Comparison of ENCODE assay signal across 1 fruit fly cellular context in the genomic region with DNA sequence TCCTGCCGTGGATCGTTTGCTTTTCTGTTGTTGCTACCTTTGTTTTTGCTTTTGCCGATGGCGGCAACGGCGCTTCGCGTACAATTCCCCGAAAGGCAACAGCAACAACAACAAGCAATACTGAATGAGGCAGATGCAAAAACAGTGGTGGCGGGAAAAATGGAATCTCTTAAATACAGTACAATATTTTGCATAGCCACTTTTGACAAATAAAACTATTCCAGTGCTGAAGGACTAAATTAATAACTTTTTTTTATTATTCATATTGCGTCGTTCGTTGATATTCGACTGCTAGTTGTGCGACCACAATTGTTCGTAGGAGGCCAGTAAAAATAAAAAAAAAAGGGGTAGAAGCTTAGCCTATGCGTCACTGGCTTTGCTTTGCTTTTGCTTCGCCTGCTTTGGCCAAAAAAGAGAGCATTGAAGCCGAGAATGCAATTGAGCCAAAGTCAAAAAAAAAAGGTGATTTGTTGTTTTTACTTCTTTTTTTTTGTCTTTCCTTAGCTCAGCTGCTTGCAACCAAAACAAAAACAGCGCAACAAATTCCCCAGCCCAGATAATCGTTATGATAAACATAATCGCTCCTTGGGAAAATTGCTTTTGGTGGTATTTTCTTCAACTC.
TF ChIP-seq lines count a peak whose summit lies in the region.

No protein-coding gene starts in this region.

TF ChIP-seq in whole organism, embryonic, 481 proteins besides CTCF, POLR2A, EP300 and RAD21 (continued from another document and continues in another):
- TF ChIP-seq insv (GFP tag; optimal IDR thresholded peaks at IDR 0.05; lab: Kevin White, UChicago) (peak in 1 of 2 experiments; percentile 3), sug (tag; optimal IDR thresholded peaks at IDR 0.05; lab: Kevin White, UChicago) (peak; percentile 36), CG4404 (GFP tag; IDR thresholded peaks at IDR 0.05; lab: Robert Waterston, UW) (peak; percentile 69), GATAe (GFP tag; conservative IDR thresholded peaks at IDR 0.05; lab: Robert Waterston, UW) (peak; percentile 30; the same call in 1 of the 2 replicates), Atf-2 (GFP tag; optimal IDR thresholded peaks at IDR 0.05; lab: Kevin White, UChicago) (peak; percentile 55), CG8281 (tag; optimal IDR thresholded peaks at IDR 0.05; lab: Kevin White, UChicago) (peak; percentile 70), CG7963 (GFP tag; IDR thresholded peaks at IDR 0.05; lab: Robert Waterston, UW; ENCODE audit: partially characterized antibody) (no peak), da (GFP tag; optimal IDR thresholded peaks at IDR 0.05; lab: Kevin White, UChicago) (no peak), NC2α (GFP tag; optimal IDR thresholded peaks at IDR 0.05; lab: Kevin White, UChicago) (peak; percentile 59), dimm (GFP tag; IDR thresholded peaks at IDR 0.05; lab: Robert Waterston, UW) (no peak; the same call in 1 of the 2 replicates), Ravus (GFP tag; IDR thresholded peaks at IDR 0.05; lab: Robert Waterston, UW) (peak; percentile 55), CG1602 (GFP tag; optimal IDR thresholded peaks at IDR 0.05; lab: Kevin White, UChicago) (peak; percentile 82), CG17912 (GFP tag; optimal IDR thresholded peaks at IDR 0.05; lab: Kevin White, UChicago) (no peak), jumu (GFP tag; optimal IDR thresholded peaks at IDR 0.05; lab: Kevin White, UChicago) (peak; percentile 72), CG10209 (GFP tag; optimal IDR thresholded peaks at IDR 0.05; lab: Kevin White, UChicago) (peak; percentile 85), ash1 (GFP tag; optimal IDR thresholded peaks at IDR 0.05; lab: Kevin White, UChicago) (peak; percentile 53), Hr3 (GFP tag; optimal IDR thresholded peaks at IDR 0.05; lab: Kevin White, UChicago) (peak; percentile 82), CG30431 (GFP tag; optimal IDR thresholded peaks at IDR 0.05; lab: Kevin White, UChicago) (peak; percentile 76), ci (GFP tag; IDR thresholded peaks at IDR 0.05; lab: Robert Waterston, UW) (peak; percentile 97), vvl (GFP tag; IDR thresholded peaks at IDR 0.05; lab: Robert Waterston, UW) (peak; percentile 92), dm (GFP tag; optimal IDR thresholded peaks at IDR 0.05; lab: Kevin White, UChicago) (peak; percentile 58), seq (GFP tag; IDR thresholded peaks at IDR 0.05; lab: Robert Waterston, UW) (peak; percentile 94), crc (GFP tag; optimal IDR thresholded peaks at IDR 0.05; lab: Kevin White, UChicago) (peak; percentile 68), CG16863 (GFP tag; optimal IDR thresholded peaks at IDR 0.05; lab: Kevin White, UChicago) (peak; percentile 75), Myb (GFP tag; optimal IDR thresholded peaks at IDR 0.05; lab: Kevin White, UChicago) (peak; percentile 61), zfh2 (GFP tag; optimal IDR thresholded peaks at IDR 0.05; lab: Kevin White, UChicago) (peak; percentile 83), PHDP (tag; optimal IDR thresholded peaks at IDR 0.05; lab: Kevin White, UChicago) (peak; percentile 88), CG3838 (GFP tag; optimal IDR thresholded peaks at IDR 0.05; lab: Kevin White, UChicago) (peak; percentile 71), row (GFP tag; IDR thresholded peaks at IDR 0.05; lab: Robert Waterston, UW) (peak; percentile 90), luna (GFP tag; optimal IDR thresholded peaks at IDR 0.05; lab: Kevin White, UChicago) (peak; percentile 42), cwo (GFP tag; optimal IDR thresholded peaks at IDR 0.05; lab: Kevin White, UChicago) (peak; percentile 83), Deaf1 (tag; optimal IDR thresholded peaks at IDR 0.05; lab: Kevin White, UChicago) (peak; percentile 79), odd (GFP tag; optimal IDR thresholded peaks at IDR 0.05; lab: Kevin White, UChicago) (peak; percentile 69), nmo (GFP tag; optimal IDR thresholded peaks at IDR 0.05; lab: Kevin White, UChicago) (peak; percentile 82), CG11696 (GFP tag; IDR thresholded peaks at IDR 0.05; lab: Robert Waterston, UW) (peak; percentile 98), D19B (GFP tag; optimal IDR thresholded peaks at IDR 0.05; lab: Kevin White, UChicago) (peak; percentile 78), ssp (GFP tag; IDR thresholded peaks at IDR 0.05; lab: Robert Waterston, UW) (peak; percentile 78), Mad (GFP tag; optimal IDR thresholded peaks at IDR 0.05; lab: Kevin White, UChicago) (peak; percentile 77), pros (GFP tag; optimal IDR thresholded peaks at IDR 0.05; lab: Kevin White, UChicago) (peak; percentile 46), CG17328 (GFP tag; IDR thresholded peaks at IDR 0.05; lab: Robert Waterston, UW) (peak; percentile 92), yki (optimal IDR thresholded peaks at IDR 0.05; lab: Kevin White, UChicago) (no peak), ara (GFP tag; IDR thresholded peaks at IDR 0.05; lab: Robert Waterston, UW) (peak; percentile 88), ro (GFP tag; IDR thresholded peaks at IDR 0.05; lab: Robert Waterston, UW) (peak; percentile 65), ATbp (GFP tag; optimal IDR thresholded peaks at IDR 0.05; lab: Kevin White, UChicago) (peak; percentile 92), NC2β (GFP tag; optimal IDR thresholded peaks at IDR 0.05; lab: Kevin White, UChicago) (peak; percentile 73), dan (GFP tag; IDR thresholded peaks at IDR 0.05; lab: Robert Waterston, UW) (no peak), CG1647 (GFP tag; optimal IDR thresholded peaks at IDR 0.05; lab: Kevin White, UChicago) (peak; percentile 88), Mes4 (GFP tag; optimal IDR thresholded peaks at IDR 0.05; lab: Kevin White, UChicago) (peak; percentile 65), Bdp1 (GFP tag; optimal IDR thresholded peaks at IDR 0.05; lab: Kevin White, UChicago) (peak; percentile 72), zf30C (GFP tag; optimal IDR thresholded peaks at IDR 0.05; lab: Kevin White, UChicago) (no peak), CG7839 (tag; optimal IDR thresholded peaks at IDR 0.05; lab: Kevin White, UChicago) (peak; percentile 86), CG6689 (GFP tag; IDR thresholded peaks at IDR 0.05; lab: Robert Waterston, UW) (peak; percentile 89), D (optimal IDR thresholded peaks at IDR 0.05; lab: Kevin White, UChicago) (peak; percentile 7), D (GFP tag; optimal IDR thresholded peaks at IDR 0.05; lab: Kevin White, UChicago) (peak; percentile 83), bbx (GFP tag; IDR thresholded peaks at IDR 0.05; lab: Robert Waterston, UW; ENCODE audit: partially characterized antibody) (no peak), CG10267 (tag; optimal IDR thresholded peaks at IDR 0.05; lab: Kevin White, UChicago) (peak; percentile 79), CG14710 (tag; optimal IDR thresholded peaks at IDR 0.05; lab: Kevin White, UChicago) (peak; percentile 70), bsh (GFP tag; optimal IDR thresholded peaks at IDR 0.05; lab: Kevin White, UChicago) (peak; percentile 89 to 99), CG4707 (GFP tag; optimal IDR thresholded peaks at IDR 0.05; lab: Kevin White, UChicago) (peak; percentile 65), CG15073 (GFP tag; optimal IDR thresholded peaks at IDR 0.05; lab: Kevin White, UChicago) (peak; percentile 62), CG8089 (GFP tag; optimal IDR thresholded peaks at IDR 0.05; lab: Kevin White, UChicago) (peak; percentile 73), Nf-YB (GFP tag; optimal IDR thresholded peaks at IDR 0.05; lab: Kevin White, UChicago) (peak; percentile 60), otp (GFP tag; IDR thresholded peaks at IDR 0.05; lab: Robert Waterston, UW) (peak; percentile 88), Bteb2 (GFP tag; optimal IDR thresholded peaks at IDR 0.05; lab: Kevin White, UChicago) (peak; percentile 79), dmrt11E (tag; optimal IDR thresholded peaks at IDR 0.05; lab: Kevin White, UChicago) (peak; percentile 60), CG16815 (GFP tag; optimal IDR thresholded peaks at IDR 0.05; lab: Kevin White, UChicago) (peak; percentile 57), Ptx1 (GFP tag; IDR thresholded peaks at IDR 0.05; lab: Robert Waterston, UW) (peak; percentile 94), CG5245 (GFP tag; optimal IDR thresholded peaks at IDR 0.05; lab: Kevin White, UChicago) (peak; percentile 85), Sox100B (GFP tag; optimal IDR thresholded peaks at IDR 0.05; lab: Kevin White, UChicago) (peak; percentile 87), Dref (GFP tag; IDR thresholded peaks at IDR 0.05; lab: Robert Waterston, UW) (no peak), CG1792 (GFP tag; optimal IDR thresholded peaks at IDR 0.05; lab: Kevin White, UChicago) (peak; percentile 49), Ets97D (GFP tag; optimal IDR thresholded peaks at IDR 0.05; lab: Kevin White, UChicago) (peak; percentile 38), dmrt99B (tag; optimal IDR thresholded peaks at IDR 0.05; lab: Kevin White, UChicago) (peak; percentile 93), Scr (GFP tag; IDR thresholded peaks at IDR 0.05; lab: Robert Waterston, UW; ENCODE audit: partially characterized antibody) (no peak), CG6175 (GFP tag; IDR thresholded peaks at IDR 0.05; lab: Robert Waterston, UW) (peak; percentile 74; the same call in 2 of the 3 replicates), Antp (GFP tag; optimal IDR thresholded peaks at IDR 0.05; lab: Kevin White, UChicago) (peak; percentile 79), Sin3A (optimal IDR thresholded peaks at IDR 0.05; lab: Kevin White, UChicago) (no peak), Lim3 (GFP tag; IDR thresholded peaks at IDR 0.05; lab: Robert Waterston, UW) (peak; percentile 83), abd-A (tag; optimal IDR thresholded peaks at IDR 0.05; lab: Kevin White, UChicago) (no peak), CG18011 (GFP tag; optimal IDR thresholded peaks at IDR 0.05; lab: Kevin White, UChicago) (peak; percentile 70), CG10543 (GFP tag; optimal IDR thresholded peaks at IDR 0.05; lab: Kevin White, UChicago) (no peak), chm (GFP tag; IDR thresholded peaks at IDR 0.05; lab: Robert Waterston, UW) (peak; percentile 88), tup (GFP tag; optimal IDR thresholded peaks at IDR 0.05; lab: Kevin White, UChicago) (peak; percentile 83), Oli (tag; optimal IDR thresholded peaks at IDR 0.05; lab: Kevin White, UChicago) (peak; percentile 91), CG10979 (tag; optimal IDR thresholded peaks at IDR 0.05; lab: Kevin White, UChicago) (peak; percentile 79), CG9727 (GFP tag; optimal IDR thresholded peaks at IDR 0.05; lab: Kevin White, UChicago) (peak; percentile 80), CG4730 (GFP tag; IDR thresholded peaks at IDR 0.05; lab: Robert Waterston, UW) (peak; percentile 91), oc (tag; optimal IDR thresholded peaks at IDR 0.05; lab: Kevin White, UChicago) (peak; percentile 92), Max (GFP tag; optimal IDR thresholded peaks at IDR 0.05; lab: Kevin White, UChicago) (peak; percentile 77), kay (GFP tag; optimal IDR thresholded peaks at IDR 0.05; lab: Kevin White, UChicago) (peak; percentile 77), knrl (GFP tag; IDR thresholded peaks at IDR 0.05; lab: Robert Waterston, UW; ENCODE audit: partially characterized antibody) (no peak), NfI (GFP tag; optimal IDR thresholded peaks at IDR 0.05; lab: Kevin White, UChicago) (peak; percentile 91), unpg (GFP tag; optimal IDR thresholded peaks at IDR 0.05; lab: Kevin White, UChicago) (peak; percentile 91), HmgD (GFP tag; optimal IDR thresholded peaks at IDR 0.05; lab: Kevin White, UChicago) (peak; percentile 72), fu2 (GFP tag; optimal IDR thresholded peaks at IDR 0.05; lab: Kevin White, UChicago) (peak; percentile 70), trh (GFP tag; optimal IDR thresholded peaks at IDR 0.05; lab: Kevin White, UChicago) (no peak), Hand (GFP tag; optimal IDR thresholded peaks at IDR 0.05; lab: Kevin White, UChicago) (peak; percentile 55), slp2 (GFP tag; optimal IDR thresholded peaks at IDR 0.05; lab: Kevin White, UChicago) (peak; percentile 58), CG10274 (GFP tag; optimal IDR thresholded peaks at IDR 0.05; lab: Kevin White, UChicago) (peak; percentile 69), esg (GFP tag; conservative IDR thresholded peaks at IDR 0.05; lab: Robert Waterston, UW) (peak; percentile 92), CG31365 (tag; optimal IDR thresholded peaks at IDR 0.05; lab: Kevin White, UChicago) (peak; percentile 66), Poxn (GFP tag; IDR thresholded peaks at IDR 0.05; lab: Robert Waterston, UW) (no peak), cas (GFP tag; IDR thresholded peaks at IDR 0.05; lab: Robert Waterston, UW) (peak; percentile 71), wdn (GFP tag; IDR thresholded peaks at IDR 0.05; lab: Robert Waterston, UW) (peak; percentile 84; the same call in 1 of the 2 replicates), dati (GFP tag; IDR thresholded peaks at IDR 0.05; lab: Robert Waterston, UW) (peak; percentile 83), lov (optimal IDR thresholded peaks at IDR 0.05; lab: Kevin White, UChicago) (no peak), lov (GFP tag; IDR thresholded peaks at IDR 0.05; lab: Robert Waterston, UW) (peak; percentile 85), CG31441 (GFP tag; IDR thresholded peaks at IDR 0.05; lab: Robert Waterston, UW) (peak; percentile 81), ind (GFP tag; optimal IDR thresholded peaks at IDR 0.05; lab: Kevin White, UChicago) (peak; percentile 87), Meics (GFP tag; optimal IDR thresholded peaks at IDR 0.05; lab: Kevin White, UChicago) (peak; percentile 87), Dfd (GFP tag; optimal IDR thresholded peaks at IDR 0.05; lab: Kevin White, UChicago) (no peak), MBD-R2 (GFP tag; IDR thresholded peaks at IDR 0.05; lab: Robert Waterston, UW) (peak; percentile 85), CG3995 (GFP tag; optimal IDR thresholded peaks at IDR 0.05; lab: Kevin White, UChicago) (peak; percentile 47), eve (GFP tag; optimal IDR thresholded peaks at IDR 0.05; lab: Kevin White, UChicago) (peak in 1 of 2 experiments; percentile 88), CG10366 (GFP tag; IDR thresholded peaks at IDR 0.05; lab: Robert Waterston, UW) (peak; percentile 92), gt (GFP tag; IDR thresholded peaks at IDR 0.05; lab: Robert Waterston, UW) (peak; percentile 77), CG9437 (GFP tag; optimal IDR thresholded peaks at IDR 0.05; lab: Kevin White, UChicago) (peak; percentile 69), Dip3 (GFP tag; optimal IDR thresholded peaks at IDR 0.05; lab: Kevin White, UChicago) (peak; percentile 88), HLH3B (GFP tag; IDR thresholded peaks at IDR 0.05; lab: Robert Waterston, UW) (peak; percentile 92), H15 (GFP tag; IDR thresholded peaks at IDR 0.05; lab: Robert Waterston, UW) (peak; percentile 92), pita (GFP tag; optimal IDR thresholded peaks at IDR 0.05; lab: Kevin White, UChicago) (no peak), lola (GFP tag; optimal IDR thresholded peaks at IDR 0.05; lab: Kevin White, UChicago) (peak in 1 of 3 experiments; percentile 53), gfzf (GFP tag; optimal IDR thresholded peaks at IDR 0.05; lab: Kevin White, UChicago) (no peak)
